Worm (Caenorhabditis elegans) whole organism, dauer: ENCODE measurements around the gene F54E2.9.

Source experiments
- unc-62 ChIP-seq: sonication (generic microtip); optimal IDR thresholded peaks from 2 replicates; lab custom pipeline; 2017; ENCODE audit warnings: missing biosample characterization, missing genetic modification reagents, missing genetic modification characterization

Gene F54E2.9

ce11 chrV:2815956-2816355 lies 2.2 kb upstream of the F54E2.9 start, which contains the start of gene F54E2.5:
Gene F54E2.5, minus strand, starts transcription at chrV:2816056.
- TF ChIP-seq unc-62 (GFP tag; lab: Kevin White, UChicago): no peak

ce11 chrV:2810164-2810563 lies 3.6 kb downstream of the F54E2.9 start, which contains the start of gene F54E2.1:
Gene F54E2.1, plus strand, starts transcription at chrV:2810398.
- TF ChIP-seq unc-62 (GFP tag; lab: Kevin White, UChicago): no peak

- no peak for TF ChIP-seq unc-62 (GFP tag; lab: Kevin White, UChicago)
Measured at ce11 chrV:2809443-2809842, 4.3 kb downstream of the F54E2.9 start.

ce11 chrV:2807760-2808159 lies 6.0 kb downstream of the F54E2.9 start, which contains the start of gene ketn-1:
Gene ketn-1, minus strand, starts transcription at chrV:2807860.
- TF ChIP-seq unc-62 (GFP tag; lab: Kevin White, UChicago): no peak

ce11 chrV:2803258-2803657 lies 10.5 kb downstream of the F54E2.9 start:
- no peak for TF ChIP-seq unc-62 (GFP tag; lab: Kevin White, UChicago)

ce11 chrV:2801955-2802354 lies 11.8 kb downstream of the F54E2.9 start:
- no peak for TF ChIP-seq unc-62 (GFP tag; lab: Kevin White, UChicago)

ce11 chrV:2800676-2801075 lies 13.1 kb downstream of the F54E2.9 start:
- TF ChIP-seq unc-62 (GFP tag; lab: Kevin White, UChicago): no peak

ce11 chrV:2799172-2799869 lies 14.5 kb downstream of the F54E2.9 start:
- TF ChIP-seq unc-62 (GFP tag; lab: Kevin White, UChicago): no peak

- no peak for TF ChIP-seq unc-62 (GFP tag; lab: Kevin White, UChicago)
Measured at ce11 chrV:2795998-2796397, 17.8 kb downstream of the F54E2.9 start, which contains the start of gene F54E2.2. Gene F54E2.2, plus strand, starts transcription at chrV:2796298.

- TF ChIP-seq unc-62 (GFP tag; lab: Kevin White, UChicago): no peak
Measured at ce11 chrV:2792958-2793357, 20.8 kb downstream of the F54E2.9 start.

- no peak for TF ChIP-seq unc-62 (GFP tag; lab: Kevin White, UChicago)
Measured at ce11 chrV:2780786-2781185, 33.0 kb downstream of the F54E2.9 start, which contains the start of gene R05D8.11. Gene R05D8.11, minus strand, starts transcription at chrV:2780886.

ce11 chrV:2774042-2774441 lies 39.7 kb downstream of the F54E2.9 start, which contains the start of gene srj-18:
Gene srj-18, plus strand, starts transcription at chrV:2774342.
- no peak for TF ChIP-seq unc-62 (GFP tag; lab: Kevin White, UChicago)

ce11 chrV:2771560-2771959 lies 42.2 kb downstream of the F54E2.9 start, which contains the start of gene srh-56:
Gene srh-56, plus strand, starts transcription at chrV:2771860.
- no peak for TF ChIP-seq unc-62 (GFP tag; lab: Kevin White, UChicago)

- TF ChIP-seq unc-62 (GFP tag; lab: Kevin White, UChicago): no peak
Measured at ce11 chrV:2769754-2770153, 44.0 kb downstream of the F54E2.9 start, which contains the start of gene dhs-15. Gene dhs-15, minus strand, starts transcription at chrV:2769854.

ce11 chrV:2767465-2767864 lies 46.3 kb downstream of the F54E2.9 start, which contains the start of gene R05D8.9:
Gene R05D8.9, minus strand, starts transcription at chrV:2767565.
- TF ChIP-seq unc-62 (GFP tag; lab: Kevin White, UChicago): no peak

- TF ChIP-seq unc-62 (GFP tag; lab: Kevin White, UChicago): no peak
Measured at ce11 chrV:2765052-2765451, 48.7 kb downstream of the F54E2.9 start, which contains the start of gene dhs-14. Gene dhs-14, minus strand, starts transcription at chrV:2765200.

- TF ChIP-seq unc-62 (GFP tag; lab: Kevin White, UChicago): no peak
Measured at ce11 chrV:2763105-2763504, 50.7 kb downstream of the F54E2.9 start, which contains the start of gene R05D8.7. Gene R05D8.7, minus strand, starts transcription at chrV:2763208.
